Fruit fly (Drosophila melanogaster) whole organism, embryonic: ENCODE measurements around the gene KFase.
A peak's percentile ranks its signal among the peaks of the same experiment; 100 is the strongest.

Experiments used
- CG10147 ChIP-seq: fragments of 200-800 bp; sonication (Bioruptor generic); optimal IDR thresholded peaks from 2 replicates; lab custom pipeline; 2019; ENCODE audit warnings: missing biosample characterization, mild to moderate bottlenecking, missing genetic modification characterization, moderate library complexity
- CG11093 ChIP-seq: fragments of 200-800 bp; sonication (Bioruptor generic); IDR thresholded peaks from 3 replicates; pipeline ENCODE4 v1.3.6; 2022; ENCODE audit warnings: missing biosample characterization, missing genetic modification characterization
- CG11504 ChIP-seq: fragments of 200-800 bp; sonication (Bioruptor generic); optimal IDR thresholded peaks from 3 replicates; lab custom pipeline; 2019; ENCODE audit warnings: missing biosample characterization, mild to moderate bottlenecking, missing genetic modification characterization, moderate library complexity
- CG11696 ChIP-seq: fragments of 200-800 bp; sonication (Bioruptor generic); IDR thresholded peaks from 2 replicates; pipeline ENCODE4 v1.3.6; 2022; ENCODE audit warnings: missing biosample characterization, missing genetic modification characterization
- CG12391 ChIP-seq: fragments of 200-800 bp; sonication (Bioruptor generic); optimal IDR thresholded peaks from 3 replicates; lab custom pipeline; 2018; ENCODE audit warnings: missing biosample characterization, mild to moderate bottlenecking, missing genetic modification characterization, moderate library complexity
- CG12744 ChIP-seq: fragments of 200-800 bp; sonication (Bioruptor generic); optimal IDR thresholded peaks from 2 replicates; lab custom pipeline; 2016; ENCODE audit warnings: missing biosample characterization, missing genetic modification characterization
- CG12942 ChIP-seq: fragments of 200-800 bp; sonication (Bioruptor generic); optimal IDR thresholded peaks from 3 replicates; lab custom pipeline; 2016; ENCODE audit warnings: missing biosample characterization, missing genetic modification characterization
- CG13424 ChIP-seq: fragments of 200-800 bp; sonication (Bioruptor generic); optimal IDR thresholded peaks from 2 replicates; lab custom pipeline; 2019; ENCODE audit warnings: missing biosample characterization, mild to moderate bottlenecking, missing genetic modification characterization, moderate library complexity
- CG15011 ChIP-seq: fragments of 200-800 bp; sonication (Bioruptor generic); optimal IDR thresholded peaks from 3 replicates; lab custom pipeline; 2018; ENCODE audit warnings: missing biosample characterization, mild to moderate bottlenecking, missing genetic modification characterization
- CG16813 ChIP-seq: fragments of 200-800 bp; sonication (Bioruptor generic); IDR thresholded peaks from 3 replicates; pipeline ENCODE4 v1.3.6; 2022; ENCODE audit warnings: missing biosample characterization, missing genetic modification characterization; ENCODE audit not compliant: partially characterized antibody
- CG17568 ChIP-seq: fragments of 200-800 bp; sonication (Bioruptor generic); optimal IDR thresholded peaks from 2 replicates; lab custom pipeline; 2018; ENCODE audit warnings: missing biosample characterization, mild to moderate bottlenecking, missing genetic modification characterization, moderate library complexity
- CG18262 ChIP-seq: fragments of 200-800 bp; optimal IDR thresholded peaks from 3 replicates; lab custom pipeline; 2019; ENCODE audit warnings: missing biosample characterization, mild to moderate bottlenecking, missing genetic modification characterization, moderate library complexity
- CG2712 ChIP-seq: fragments of 200-800 bp; optimal IDR thresholded peaks from 3 replicates; lab custom pipeline; 2019; ENCODE audit warnings: missing biosample characterization, mild to moderate bottlenecking, missing genetic modification characterization, moderate library complexity
- CG4424 ChIP-seq: fragments of 200-800 bp; sonication (Bioruptor generic); optimal IDR thresholded peaks from 3 replicates; lab custom pipeline; 2016; ENCODE audit warnings: missing biosample characterization, missing genetic modification characterization
- CG6272 ChIP-seq: fragments of 200-800 bp; sonication (Bioruptor generic); IDR thresholded peaks from 2 replicates; pipeline ENCODE4 v1.3.6; 2022; ENCODE audit warnings: missing biosample characterization, missing genetic modification characterization
- CG6689 ChIP-seq: fragments of 200-800 bp; sonication (Bioruptor generic); IDR thresholded peaks from 2 replicates; pipeline ENCODE4 v1.3.6; 2022; ENCODE audit warnings: missing biosample characterization, missing genetic modification characterization
- CG7271 ChIP-seq: fragments of 200-800 bp; sonication (Bioruptor generic); optimal IDR thresholded peaks from 2 replicates; lab custom pipeline; 2018; ENCODE audit warnings: missing biosample characterization, mild to moderate bottlenecking, missing genetic modification characterization, moderate library complexity
- CG7556 ChIP-seq: fragments of 200-800 bp; sonication (Bioruptor generic); optimal IDR thresholded peaks from 2 replicates; lab custom pipeline; 2017; ENCODE audit warnings: missing biosample characterization, mild to moderate bottlenecking, missing genetic modification characterization
- CG7839 ChIP-seq: fragments of 200-800 bp; sonication (Bioruptor generic); optimal IDR thresholded peaks from 3 replicates; lab custom pipeline; 2018; ENCODE audit warnings: missing biosample characterization, mild to moderate bottlenecking, missing genetic modification characterization, moderate library complexity
- CG7987 ChIP-seq: fragments of 200-800 bp; sonication (Bioruptor generic); optimal IDR thresholded peaks from 2 replicates; lab custom pipeline; 2018; ENCODE audit warnings: missing biosample characterization, mild to moderate bottlenecking, missing genetic modification characterization, moderate library complexity
- CG8089 ChIP-seq: fragments of 200-800 bp; sonication (Bioruptor generic); optimal IDR thresholded peaks from 3 replicates; lab custom pipeline; 2016; ENCODE audit warnings: missing biosample characterization, missing genetic modification characterization
- D19A ChIP-seq: fragments of 200-800 bp; optimal IDR thresholded peaks from 3 replicates; lab custom pipeline; 2019; ENCODE audit warnings: missing biosample characterization, mild to moderate bottlenecking, missing genetic modification characterization, moderate library complexity
- Gsc ChIP-seq: fragments of 200-800 bp; sonication (Bioruptor generic); IDR thresholded peaks from 2 replicates; pipeline ENCODE4 v1.3.6; 2022; ENCODE audit warnings: missing biosample characterization, missing genetic modification characterization
- NFAT ChIP-seq: fragments of 200-800 bp; sonication (Bioruptor generic); IDR thresholded peaks from 2 replicates; pipeline ENCODE4 v1.3.6; 2022; ENCODE audit warnings: missing biosample characterization, missing genetic modification characterization
- Oli ChIP-seq: fragments of 200-800 bp; sonication (Bioruptor generic); optimal IDR thresholded peaks from 2 replicates; lab custom pipeline; 2018; ENCODE audit warnings: missing biosample characterization, mild to moderate bottlenecking, missing genetic modification characterization, moderate library complexity
- Sry-δ ChIP-seq: fragments of 200-800 bp; sonication (Bioruptor generic); optimal IDR thresholded peaks from 2 replicates; lab custom pipeline; 2016; ENCODE audit warnings: missing biosample characterization, missing genetic modification characterization
- Vsx1 ChIP-seq: fragments of 200-800 bp; sonication (Bioruptor generic); optimal IDR thresholded peaks from 2 replicates; lab custom pipeline; 2017; ENCODE audit warnings: missing biosample characterization, mild to moderate bottlenecking, missing genetic modification characterization, missing genetic modification reagents
- ab ChIP-seq: fragments of 200-800 bp; sonication (Bioruptor generic); optimal IDR thresholded peaks from 2 replicates; lab custom pipeline; 2016; ENCODE audit warnings: missing biosample characterization, missing genetic modification characterization
- bcd ChIP-seq: fragments of 200-800 bp; sonication (Bioruptor generic); optimal IDR thresholded peaks from 2 replicates; lab custom pipeline; 2017; ENCODE audit warnings: missing biosample characterization, mild to moderate bottlenecking, missing genetic modification characterization
- cato ChIP-seq: fragments of 200-800 bp; sonication (Bioruptor generic); optimal IDR thresholded peaks from 2 replicates; lab custom pipeline; 2016; ENCODE audit warnings: missing biosample characterization, missing genetic modification characterization, borderline replicate concordance
- cg ChIP-seq: fragments of 200-800 bp; sonication (Bioruptor generic); optimal IDR thresholded peaks from 3 replicates; lab custom pipeline; 2019; ENCODE audit warnings: missing biosample characterization, mild to moderate bottlenecking, missing genetic modification characterization, moderate library complexity
- en ChIP-seq: fragments of 200-800 bp; sonication (Bioruptor generic); optimal IDR thresholded peaks from 2 replicates; lab custom pipeline; 2016; ENCODE audit warnings: missing biosample characterization, missing genetic modification characterization
- fd102C ChIP-seq: fragments of 200-800 bp; sonication (Bioruptor generic); optimal IDR thresholded peaks from 2 replicates; lab custom pipeline; 2018; ENCODE audit warnings: missing biosample characterization, mild to moderate bottlenecking, missing genetic modification characterization, moderate library complexity
- lab ChIP-seq: fragments of 200-800 bp; sonication (Bioruptor generic); optimal IDR thresholded peaks from 3 replicates; lab custom pipeline; 2017; ENCODE audit warnings: missing biosample characterization, missing genetic modification characterization, mild to moderate bottlenecking, moderate library complexity, missing genetic modification reagents
- lbe ChIP-seq: fragments of 200-800 bp; sonication (Bioruptor generic); optimal IDR thresholded peaks from 2 replicates; lab custom pipeline; 2016; ENCODE audit warnings: missing biosample characterization, mild to moderate bottlenecking, missing genetic modification characterization
- scrt ChIP-seq: fragments of 200-800 bp; sonication (Bioruptor generic); optimal IDR thresholded peaks from 2 replicates; lab custom pipeline; 2018; ENCODE audit warnings: missing biosample characterization, mild to moderate bottlenecking, missing genetic modification characterization, moderate library complexity
- sd ChIP-seq: fragments of 200-800 bp; sonication (Bioruptor generic); optimal IDR thresholded peaks from 3 replicates; lab custom pipeline; 2018; ENCODE audit warnings: missing biosample characterization, mild to moderate bottlenecking, missing genetic modification characterization, moderate library complexity
- sob ChIP-seq: fragments of 200-800 bp; sonication (Bioruptor generic); IDR thresholded peaks from 2 replicates; pipeline ENCODE4 v1.3.6; 2022; ENCODE audit warnings: missing biosample characterization, missing genetic modification characterization
- sug ChIP-seq: fragments of 200-800 bp; optimal IDR thresholded peaks from 2 replicates; lab custom pipeline; 2019; ENCODE audit warnings: missing biosample characterization, mild to moderate bottlenecking, missing genetic modification characterization, moderate library complexity
- unpg ChIP-seq: fragments of 200-800 bp; sonication (Bioruptor generic); optimal IDR thresholded peaks from 3 replicates; lab custom pipeline; 2018; ENCODE audit warnings: missing biosample characterization, mild to moderate bottlenecking, missing genetic modification characterization, moderate library complexity
- vfl ChIP-seq: fragments of 200-800 bp; sonication (Bioruptor generic); optimal IDR thresholded peaks from 2 replicates; lab custom pipeline; 2016; ENCODE audit warnings: missing biosample characterization, missing genetic modification characterization
- vvl ChIP-seq: fragments of 200-800 bp; sonication (Bioruptor generic); IDR thresholded peaks from 2 replicates; pipeline ENCODE4 v1.3.6; 2022; ENCODE audit warnings: missing biosample characterization, missing genetic modification characterization
- wek ChIP-seq: fragments of 200-800 bp; sonication (Bioruptor generic); optimal IDR thresholded peaks from 3 replicates; lab custom pipeline; 2018; ENCODE audit warnings: missing biosample characterization, mild to moderate bottlenecking, missing genetic modification characterization, moderate library complexity
- zen ChIP-seq: fragments of 200-800 bp; sonication (Bioruptor generic); optimal IDR thresholded peaks from 3 replicates; lab custom pipeline; 2018; ENCODE audit warnings: missing biosample characterization, mild to moderate bottlenecking, missing genetic modification characterization, moderate library complexity

Gene KFase

DNA sequence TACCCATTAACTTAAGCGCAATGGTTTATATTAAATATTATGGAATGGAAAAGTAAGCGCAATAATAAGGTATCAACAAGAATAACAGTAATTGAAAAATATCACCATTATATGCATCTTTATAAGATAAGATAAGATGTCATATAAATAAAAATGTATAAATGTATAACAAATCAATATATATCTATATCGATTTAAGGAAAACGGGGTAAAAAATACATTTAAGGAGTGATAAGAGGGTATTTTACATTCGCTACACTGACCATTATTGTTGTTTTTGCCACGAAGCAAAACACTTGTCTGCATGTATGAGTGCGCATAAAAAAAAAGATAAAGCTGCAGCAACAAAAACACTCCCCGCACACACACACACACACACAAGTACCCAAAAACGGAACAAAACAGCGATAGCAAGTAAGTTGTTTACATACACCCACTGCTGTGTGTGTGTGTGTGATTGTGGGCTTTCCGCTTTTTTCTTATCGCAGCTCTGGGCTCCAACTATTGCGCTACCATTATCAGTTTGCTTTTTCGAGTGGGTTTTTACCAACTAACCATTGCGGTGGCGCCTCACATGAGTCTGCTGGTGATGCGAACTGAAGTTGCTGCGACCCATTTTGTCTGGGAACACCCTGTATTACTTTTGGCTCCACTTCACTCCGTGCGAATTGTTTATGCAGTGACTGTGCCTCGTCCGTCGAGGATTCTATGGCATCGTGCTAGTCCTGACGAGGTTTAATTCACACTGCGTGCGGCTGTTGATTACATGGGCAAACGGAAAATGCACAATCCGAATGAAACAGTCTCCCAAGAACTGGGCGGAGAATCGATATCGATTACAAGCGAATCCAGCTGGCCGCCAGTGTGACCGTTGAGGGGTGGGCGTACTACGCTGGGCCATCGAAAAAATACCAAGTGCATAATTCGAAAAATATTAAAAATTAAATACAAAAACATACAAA lies 15.2 kb downstream of the KFase start, which contains the start of gene mmy (continued):
- TF ChIP-seq CG10147 (GFP tag; lab: Kevin White, UChicago) (no peak), CG12942 (GFP tag; lab: Kevin White, UChicago) (no peak), CG12744 (GFP tag; lab: Kevin White, UChicago) (no peak)

DNA sequence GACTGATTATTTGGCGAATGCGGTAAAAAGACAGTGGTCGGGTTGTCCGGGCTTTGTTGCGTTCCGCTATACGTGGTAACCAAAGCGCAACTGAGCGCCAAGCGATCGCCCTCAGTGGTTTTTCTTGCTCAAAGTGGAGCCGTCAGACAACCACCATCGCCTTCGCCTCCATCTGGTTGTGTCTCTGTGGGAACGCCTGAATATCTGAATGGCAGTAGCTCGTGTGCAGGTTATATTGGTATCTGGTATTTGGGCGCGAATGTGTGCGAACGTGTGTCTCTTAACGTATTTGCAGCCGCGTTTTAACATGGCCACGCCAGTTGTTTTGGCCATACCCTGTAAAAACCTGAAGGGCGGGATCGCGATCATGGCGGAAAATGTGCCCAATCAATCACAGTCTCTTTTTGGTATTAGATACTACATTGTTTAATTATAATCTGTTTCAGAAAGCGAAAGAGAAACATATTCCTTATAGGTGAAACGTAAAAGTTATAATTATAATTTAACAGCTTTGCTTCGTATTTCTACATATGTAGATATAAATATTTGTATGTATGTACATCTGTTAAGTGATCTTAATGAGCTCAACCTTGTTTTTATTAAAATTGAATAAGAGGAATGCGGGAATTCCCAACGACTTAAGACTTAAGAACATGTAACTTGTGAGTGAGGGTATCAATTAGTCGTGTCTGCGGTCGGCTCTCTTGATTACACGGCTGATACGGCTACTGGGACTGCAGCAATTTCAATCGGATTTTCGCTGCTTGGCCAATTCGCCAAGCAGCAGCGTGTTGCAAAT lies 16.4 kb downstream of the KFase start:
- TF ChIP-seq CG7987, result no peak
- TF ChIP-seq CG11696 (GFP tag; lab: Robert Waterston, UW), result no peak
- TF ChIP-seq Vsx1 (GFP tag; lab: Kevin White, UChicago), result no peak
- no peak for TF ChIP-seq fd102C (GFP tag; lab: Kevin White, UChicago)
- peak; percentile 54 for TF ChIP-seq sd (tag; lab: Kevin White, UChicago)
- peak; percentile 14 for TF ChIP-seq lab (GFP tag; lab: Kevin White, UChicago)
- 0 out of 2 replicates have a peak, but pooled peaks have one; percentile 5 for TF ChIP-seq sob
- TF ChIP-seq NFAT (GFP tag; lab: Robert Waterston, UW), result 0 out of 2 replicates have a peak, but pooled peaks have one; percentile 33
- TF ChIP-seq CG17568, result no peak
- TF ChIP-seq bcd (GFP tag; lab: Kevin White, UChicago), result peak; percentile 38
- no peak for TF ChIP-seq CG15011 (GFP tag; lab: Kevin White, UChicago)
- no peak for TF ChIP-seq wek
- TF ChIP-seq D19A (tag; lab: Kevin White, UChicago), result peak; percentile 31
- no peak for TF ChIP-seq cato (GFP tag; lab: Kevin White, UChicago)
- TF ChIP-seq Sry-δ (GFP tag; lab: Kevin White, UChicago), result no peak
- peak; percentile 22; the same call in 1 of the 2 replicates for TF ChIP-seq vvl (GFP tag; lab: Robert Waterston, UW)
- peak; percentile 35 for TF ChIP-seq CG2712 (tag; lab: Kevin White, UChicago)
- no peak for TF ChIP-seq CG6272 (GFP tag; lab: Robert Waterston, UW)
- TF ChIP-seq Oli (tag; lab: Kevin White, UChicago), result peak; percentile 27
- no peak for TF ChIP-seq vfl (GFP tag; lab: Kevin White, UChicago)
- no peak for TF ChIP-seq sug (tag; lab: Kevin White, UChicago)
- TF ChIP-seq CG16813 (GFP tag; lab: Robert Waterston, UW), result no peak
- TF ChIP-seq CG11504 (tag; lab: Kevin White, UChicago), result peak; percentile 51
- no peak for TF ChIP-seq Gsc
- peak; percentile 6 for TF ChIP-seq CG12391
- no peak for TF ChIP-seq CG4424
- peak; percentile 5 for TF ChIP-seq unpg (GFP tag; lab: Kevin White, UChicago)
- no peak for TF ChIP-seq ab (GFP tag; lab: Kevin White, UChicago)
- no peak for TF ChIP-seq zen (tag; lab: Kevin White, UChicago)
- no peak for TF ChIP-seq CG7271
- TF ChIP-seq CG13424 (tag; lab: Kevin White, UChicago), result peak; percentile 47
- peak; percentile 47 for TF ChIP-seq CG7839
- no peak for TF ChIP-seq CG6689
- TF ChIP-seq CG11093, result no peak
- TF ChIP-seq CG8089 (GFP tag; lab: Kevin White, UChicago), result no peak
- peak; percentile 20 for TF ChIP-seq cg (GFP tag; lab: Kevin White, UChicago)
- peak; percentile 8 for TF ChIP-seq CG7556 (GFP tag; lab: Kevin White, UChicago)
- TF ChIP-seq lbe (GFP tag; lab: Kevin White, UChicago), result no peak
- TF ChIP-seq scrt (GFP tag; lab: Kevin White, UChicago), result no peak
- TF ChIP-seq en (GFP tag; lab: Kevin White, UChicago), result no peak
- peak; percentile 10 for TF ChIP-seq CG18262
